Fruit fly (Drosophila melanogaster): Measurements from ENCODE around the gene CG43448.

The CG43448 gene

DNA sequence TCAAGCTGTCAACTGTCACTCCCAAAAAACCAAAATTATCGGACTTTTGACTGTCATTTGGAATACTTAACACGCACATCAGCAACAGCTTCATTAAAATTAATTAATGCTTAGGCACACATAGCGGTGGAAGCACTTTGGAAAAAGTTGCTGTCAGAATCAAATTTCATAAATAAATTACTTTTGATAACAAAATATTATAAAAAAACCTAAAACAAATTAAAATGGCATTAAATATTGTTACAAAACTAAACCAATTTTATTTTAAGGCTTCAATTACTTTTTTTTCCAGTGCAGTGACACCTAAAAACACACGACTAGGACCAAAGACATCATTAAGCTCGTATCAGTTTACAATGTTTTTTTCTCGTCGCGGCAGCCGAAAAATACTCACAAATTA, 18.7 kb upstream of the CG43448 start (continued):
- TF ChIP-seq CG6808 (GFP tag; optimal IDR thresholded peaks at IDR 0.05), result peak; percentile 50
- TF ChIP-seq eg (GFP tag; IDR thresholded peaks at IDR 0.05), result peak; percentile 59
- TF ChIP-seq Smox (GFP tag; optimal IDR thresholded peaks at IDR 0.05), result peak; percentile 58
- TF ChIP-seq cyc (GFP tag; optimal IDR thresholded peaks at IDR 0.05), result peak; percentile 32
- peak in 1 of 2 experiments; percentile 71 for TF ChIP-seq salr (GFP tag; optimal IDR thresholded peaks at IDR 0.05)
- TF ChIP-seq CG8632 (GFP tag; optimal IDR thresholded peaks at IDR 0.05), result peak; percentile 71
- TF ChIP-seq CG11762 (GFP tag; optimal IDR thresholded peaks at IDR 0.05; ENCODE audit: insufficient read depth), result no peak
- TF ChIP-seq Eip75B (GFP tag; optimal IDR thresholded peaks at IDR 0.05), result no peak
- peak; percentile 65 for TF ChIP-seq Met (GFP tag; optimal IDR thresholded peaks at IDR 0.05)
- no peak for TF ChIP-seq CG1621 (tag; optimal IDR thresholded peaks at IDR 0.05)
- TF ChIP-seq CG15336 (GFP tag; IDR thresholded peaks at IDR 0.05), result peak; percentile 44; the same call in 1 of the 2 replicates
- TF ChIP-seq CG31627 (GFP tag; optimal IDR thresholded peaks at IDR 0.05), result peak; percentile 20
- TF ChIP-seq Blimp-1 (GFP tag; optimal IDR thresholded peaks at IDR 0.05), result no peak
- peak; percentile 41; the same call in 1 of the 2 replicates for TF ChIP-seq Gug (GFP tag; IDR thresholded peaks at IDR 0.05)
- TF ChIP-seq Sox102F (GFP tag; optimal IDR thresholded peaks at IDR 0.05), result peak; percentile 38

DNA sequence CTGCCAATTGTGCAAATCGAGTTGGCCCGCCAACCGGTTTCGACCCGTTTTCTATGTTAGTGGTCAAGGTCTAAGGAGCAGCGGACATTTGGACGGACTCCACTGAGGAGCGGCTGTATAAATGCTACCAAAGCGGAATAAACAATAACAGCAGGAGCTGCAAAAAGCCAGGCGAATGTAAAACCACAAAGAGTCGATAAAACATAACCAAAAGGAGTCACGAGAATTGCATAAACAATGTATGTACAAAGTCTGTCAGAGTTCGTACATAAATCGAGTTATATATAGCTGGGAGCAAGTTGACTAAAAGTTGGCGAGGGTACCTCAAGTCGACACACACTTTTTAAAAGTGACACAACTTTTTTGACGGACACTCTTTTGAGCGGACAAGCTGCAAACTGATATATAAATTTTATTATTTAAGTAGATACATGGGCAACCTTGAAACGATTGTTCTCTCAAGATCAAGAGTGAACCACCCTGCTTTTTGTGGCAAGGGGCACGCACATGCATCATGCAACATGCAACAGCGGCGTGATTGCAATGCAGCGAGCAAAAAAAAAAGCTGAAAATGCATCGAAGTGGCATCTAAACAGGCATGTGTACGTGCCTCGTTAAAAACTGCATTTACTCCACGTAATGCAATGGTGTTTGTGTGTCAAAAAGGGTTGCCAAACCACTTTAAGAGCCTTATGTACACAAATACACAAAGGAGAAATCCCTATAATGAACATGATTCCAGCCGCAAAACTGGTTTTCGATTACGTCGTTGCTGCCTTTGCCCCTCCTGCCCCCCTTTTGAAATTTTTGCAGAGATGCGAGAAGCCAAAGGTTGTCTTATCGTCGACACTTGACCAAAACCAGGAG, 18.0 kb upstream of the CG43448 start:
- TF ChIP-seq esn (GFP tag; optimal IDR thresholded peaks at IDR 0.05) (peak; percentile 95), ss (GFP tag; optimal IDR thresholded peaks at IDR 0.05) (peak; percentile 99 to 100), CG32006 (GFP tag; optimal IDR thresholded peaks at IDR 0.05) (peak; percentile 90), Eip75B (GFP tag; optimal IDR thresholded peaks at IDR 0.05) (peak; percentile 94), Ets96B (tag; optimal IDR thresholded peaks at IDR 0.05) (peak; percentile 98), CG3032 (tag; optimal IDR thresholded peaks at IDR 0.05) (peak; percentile 98), CG9139 (GFP tag; optimal IDR thresholded peaks at IDR 0.05) (peak; percentile 97), CG11294 (GFP tag; IDR thresholded peaks at IDR 0.05) (peak; percentile 75), salr (GFP tag; optimal IDR thresholded peaks at IDR 0.05) (peak; percentile 91 to 93), Sox15 (GFP tag; optimal IDR thresholded peaks at IDR 0.05) (peak; percentile 70), Hr38 (GFP tag; optimal IDR thresholded peaks at IDR 0.05) (no peak), CG3919 (GFP tag; optimal IDR thresholded peaks at IDR 0.05) (peak; percentile 95), Gug (GFP tag; IDR thresholded peaks at IDR 0.05) (peak; percentile 81), CG15336 (GFP tag; IDR thresholded peaks at IDR 0.05) (peak; percentile 97), Met (GFP tag; optimal IDR thresholded peaks at IDR 0.05) (peak; percentile 92), spab (GFP tag; optimal IDR thresholded peaks at IDR 0.05) (peak; percentile 97), CG16779 (tag; optimal IDR thresholded peaks at IDR 0.05) (peak; percentile 94), Sox102F (GFP tag; optimal IDR thresholded peaks at IDR 0.05) (peak; percentile 96), CG10669 (GFP tag; optimal IDR thresholded peaks at IDR 0.05) (peak; percentile 96), Hr4 (GFP tag; optimal IDR thresholded peaks at IDR 0.05) (peak; percentile 90), CG6854 (GFP tag; optimal IDR thresholded peaks at IDR 0.05) (peak; percentile 93), Hr39 (GFP tag; optimal IDR thresholded peaks at IDR 0.05) (peak; percentile 77), lz (GFP tag; optimal IDR thresholded peaks at IDR 0.05) (peak; percentile 91), CG7368 (GFP tag; optimal IDR thresholded peaks at IDR 0.05) (peak; percentile 90), fkh (GFP tag; optimal IDR thresholded peaks at IDR 0.05) (no peak), fd59A (GFP tag; optimal IDR thresholded peaks at IDR 0.05) (peak; percentile 96), Eip93F (GFP tag; optimal IDR thresholded peaks at IDR 0.05) (peak; percentile 97), CG6276 (GFP tag; optimal IDR thresholded peaks at IDR 0.05) (peak; percentile 82), CG34406 (GFP tag; optimal IDR thresholded peaks at IDR 0.05) (peak; percentile 95), CG4318 (GFP tag; optimal IDR thresholded peaks at IDR 0.05) (peak; percentile 70), CG6163 (GFP tag; IDR thresholded peaks at IDR 0.05) (peak; percentile 99), vri (GFP tag; optimal IDR thresholded peaks at IDR 0.05) (peak; percentile 91), CG8319 (GFP tag; optimal IDR thresholded peaks at IDR 0.05) (peak; percentile 91), CG8119 (GFP tag; IDR thresholded peaks at IDR 0.05) (peak; percentile 97), topi (GFP tag; optimal IDR thresholded peaks at IDR 0.05) (peak; percentile 88), svp (GFP tag) (peak; percentile 95), Eip78C (GFP tag) (peak; percentile 99), Lpt (GFP tag; optimal IDR thresholded peaks at IDR 0.05) (peak; percentile 83), CG31627 (GFP tag; optimal IDR thresholded peaks at IDR 0.05) (peak; percentile 81), CG6808 (GFP tag; optimal IDR thresholded peaks at IDR 0.05) (peak; percentile 97)
